Worm (Caenorhabditis elegans) whole organism, L1 larva: Measurements from ENCODE around the gene folr-1.

Experiments used
- C16A3.4 ChIP-seq: fragments of 150-350 bp; optimal IDR thresholded peaks from 2 replicates; lab custom pipeline; 2014; ENCODE audit warnings: missing biosample characterization, missing genetic modification characterization
- C34B4.2 ChIP-seq: sonication (generic microtip); optimal IDR thresholded peaks from 2 replicates; lab custom pipeline; 2017; ENCODE audit warnings: mild to moderate bottlenecking, missing genetic modification characterization, missing compliant biosample characterization
- F16B12.6 ChIP-seq: fragments of 150-350 bp; optimal IDR thresholded peaks from 2 replicates; lab custom pipeline; 2014; ENCODE audit warnings: missing biosample characterization, missing genetic modification characterization
- Y116A8C.19 ChIP-seq: sonication (generic microtip); optimal IDR thresholded peaks from 2 replicates; lab custom pipeline; 2016; ENCODE audit warnings: missing compliant biosample characterization, missing genetic modification characterization, borderline replicate concordance
- aha-1 ChIP-seq: fragments of 150-350 bp; optimal IDR thresholded peaks from 2 replicates; lab custom pipeline; 2014; ENCODE audit warnings: missing biosample characterization, missing genetic modification characterization
- alr-1 ChIP-seq: fragments of 200-800 bp; sonication (Bioruptor generic); optimal IDR thresholded peaks from 2 replicates; lab custom pipeline; 2018; ENCODE audit warnings: borderline replicate concordance, mild to moderate bottlenecking, missing genetic modification characterization, missing compliant biosample characterization
- ama-1 ChIP-seq: fragments of 150-350 bp; optimal IDR thresholded peaks from 2 replicates; lab custom pipeline; 2014
- blmp-1 ChIP-seq: fragments of 150-350 bp; optimal IDR thresholded peaks from 2 replicates; lab custom pipeline; 2014; ENCODE audit warnings: missing biosample characterization, missing genetic modification characterization
- ceh-8 ChIP-seq: fragments of 200-800 bp; sonication (Bioruptor generic); optimal IDR thresholded peaks from 2 replicates; lab custom pipeline; 2018; ENCODE audit warnings: mild to moderate bottlenecking, missing genetic modification characterization, moderate library complexity, missing compliant biosample characterization
- ceh-82 ChIP-seq, 3 experiments: fragments of 150-350 bp in 1 of 3; sonication (generic microtip) in 2 of 3; optimal IDR thresholded peaks; 2 replicates each; lab custom pipeline; 2014 to 2017; ENCODE audit warnings: missing biosample characterization in 3 of 3, missing genetic modification characterization in 3 of 3
- dpl-1 ChIP-seq, 3 experiments: fragments of 150-350 bp in 2 of 3; sonication (generic microtip) in 1 of 3; optimal IDR thresholded peaks; 2 replicates each; lab custom pipeline; 2014 to 2017; ENCODE audit warnings: missing biosample characterization in 3 of 3, missing genetic modification characterization in 3 of 3, missing genetic modification reagents in 3 of 3
- efl-1 ChIP-seq, 4 experiments: fragments of 150-350 bp; optimal IDR thresholded peaks in 3 of 4; peaks in 1 of 4; 1 replicate in 1 of 4; 2 replicates in 3 of 4; lab custom pipeline; 2014; ENCODE audit warnings: missing biosample characterization in 2 of 4, missing genetic modification characterization in 2 of 4, missing genetic modification reagents in 2 of 4
- egl-13 ChIP-seq: sonication (generic microtip); optimal IDR thresholded peaks from 2 replicates; lab custom pipeline; 2016; ENCODE audit warnings: missing genotype, missing genetic modification reagents, missing genetic modification characterization, missing compliant biosample characterization
- egl-27 ChIP-seq, 2 experiments: fragments of 150-350 bp in 1 of 2; sonication (generic microtip); optimal IDR thresholded peaks; 3 replicates each; lab custom pipeline; 2017 to 2018; ENCODE audit warnings: missing biosample characterization in 2 of 2, missing genetic modification characterization in 2 of 2, missing genetic modification reagents in 2 of 2
- elt-2 ChIP-seq: sonication (generic microtip); optimal IDR thresholded peaks from 2 replicates; lab custom pipeline; 2016; ENCODE audit warnings: missing genetic modification characterization, mild to moderate bottlenecking, inconsistent platforms, missing compliant biosample characterization, missing genetic modification reagents
- ets-5 ChIP-seq: fragments of 200-800 bp; sonication (Bioruptor generic); IDR thresholded peaks from 2 replicates; pipeline ENCODE4 v1.3.6; 2022; ENCODE audit warnings: missing genetic modification characterization, missing compliant biosample characterization
- fkh-8 ChIP-seq: sonication (generic microtip); optimal IDR thresholded peaks from 2 replicates; lab custom pipeline; 2016; ENCODE audit warnings: mild to moderate bottlenecking, missing genetic modification characterization, missing compliant biosample characterization
- grh-1 ChIP-seq: fragments of 200-800 bp; sonication (Bioruptor generic); IDR thresholded peaks from 2 replicates; pipeline ENCODE4 v1.3.6; 2022; ENCODE audit warnings: missing genetic modification reagents, missing genetic modification characterization, missing compliant biosample characterization
- hlh-17 ChIP-seq: fragments of 200-800 bp; sonication (Bioruptor generic); optimal IDR thresholded peaks from 2 replicates; lab custom pipeline; 2018; ENCODE audit warnings: missing genetic modification characterization, mild to moderate bottlenecking, missing compliant biosample characterization, moderate library complexity, borderline replicate concordance
- hlh-4 ChIP-seq: sonication (generic microtip); optimal IDR thresholded peaks from 2 replicates; lab custom pipeline; 2016; ENCODE audit warnings: mild to moderate bottlenecking, missing genetic modification characterization, missing compliant biosample characterization
- irx-1 ChIP-seq: sonication (generic microtip); optimal IDR thresholded peaks from 2 replicates; lab custom pipeline; 2016; ENCODE audit warnings: missing genetic modification characterization, missing compliant biosample characterization
- lin-13 ChIP-seq: fragments of 150-350 bp; optimal IDR thresholded peaks from 2 replicates; lab custom pipeline; 2014; ENCODE audit warnings: missing biosample characterization, missing genetic modification reagents, missing genetic modification characterization
- lin-14 ChIP-seq: fragments of 200-800 bp; sonication (Bioruptor generic); optimal IDR thresholded peaks from 2 replicates; lab custom pipeline; 2018; ENCODE audit warnings: mild to moderate bottlenecking, missing genetic modification characterization, moderate library complexity, missing compliant biosample characterization
- lin-15B ChIP-seq: fragments of 150-350 bp; sonication (generic microtip); optimal IDR thresholded peaks from 3 replicates; lab custom pipeline; 2014; ENCODE audit warnings: missing biosample characterization, missing genetic modification characterization
- lin-35 ChIP-seq, 2 experiments: fragments of 150-350 bp; optimal IDR thresholded peaks; 2 replicates each; lab custom pipeline; 2014; ENCODE audit warnings: missing biosample characterization in 2 of 2, missing genetic modification characterization in 2 of 2, missing genetic modification reagents in 2 of 2
- lin-39 ChIP-seq: fragments of 150-350 bp; optimal IDR thresholded peaks from 2 replicates; lab custom pipeline; 2014; ENCODE audit warnings: missing biosample characterization, missing genetic modification reagents, missing genetic modification characterization
- mep-1 ChIP-seq: fragments of 150-350 bp; optimal IDR thresholded peaks from 2 replicates; lab custom pipeline; 2014; ENCODE audit warnings: missing biosample characterization, missing genetic modification characterization
- nhr-12 ChIP-seq: sonication (generic microtip); optimal IDR thresholded peaks from 2 replicates; lab custom pipeline; 2017; ENCODE audit warnings: missing biosample characterization, missing genetic modification characterization
- nhr-20 ChIP-seq: sonication (generic microtip); optimal IDR thresholded peaks from 2 replicates; lab custom pipeline; 2016; ENCODE audit warnings: mild to moderate bottlenecking, missing genetic modification characterization, missing compliant biosample characterization
- nhr-237 ChIP-seq: fragments of 150-350 bp; optimal IDR thresholded peaks from 2 replicates; lab custom pipeline; 2014; ENCODE audit warnings: missing biosample characterization, missing genetic modification characterization
- nhr-47 ChIP-seq: sonication (generic microtip); optimal IDR thresholded peaks from 2 replicates; lab custom pipeline; 2016; ENCODE audit warnings: mild to moderate bottlenecking, missing genetic modification characterization, moderate library complexity, missing compliant biosample characterization
- nhr-71 ChIP-seq: sonication (generic microtip); optimal IDR thresholded peaks from 2 replicates; lab custom pipeline; 2016; ENCODE audit warnings: mild to moderate bottlenecking, missing genetic modification characterization, moderate library complexity, missing compliant biosample characterization
- nhr-76 ChIP-seq: sonication (generic microtip); optimal IDR thresholded peaks from 2 replicates; lab custom pipeline; 2017; ENCODE audit warnings: missing biosample characterization, missing genetic modification characterization
- nhr-77 ChIP-seq: fragments of 150-350 bp; optimal IDR thresholded peaks from 2 replicates; lab custom pipeline; 2014; ENCODE audit warnings: missing biosample characterization, missing genetic modification characterization
- nhr-84 ChIP-seq: sonication (generic microtip); optimal IDR thresholded peaks from 2 replicates; lab custom pipeline; 2017; ENCODE audit warnings: missing biosample characterization, missing genetic modification characterization
- pag-3 ChIP-seq: sonication (generic microtip); optimal IDR thresholded peaks from 2 replicates; lab custom pipeline; 2017; ENCODE audit warnings: missing genetic modification characterization, mild to moderate bottlenecking, missing compliant biosample characterization, antibody characterized with exemption, borderline replicate concordance; ENCODE audit not compliant: insufficient read depth
- pax-3 ChIP-seq: fragments of 200-800 bp; sonication (Bioruptor generic); optimal IDR thresholded peaks from 2 replicates; lab custom pipeline; 2018; ENCODE audit warnings: mild to moderate bottlenecking, missing genetic modification characterization, moderate library complexity, missing compliant biosample characterization
- rnt-1 ChIP-seq: sonication (generic microtip); optimal IDR thresholded peaks from 2 replicates; lab custom pipeline; 2016; ENCODE audit warnings: mild to moderate bottlenecking, missing genetic modification characterization, moderate library complexity, missing compliant biosample characterization
- skn-1 ChIP-seq: fragments of 150-350 bp; optimal IDR thresholded peaks from 2 replicates; lab custom pipeline; 2014; ENCODE audit warnings: missing biosample characterization, missing genetic modification characterization
- snu-23 ChIP-seq: sonication (generic microtip); optimal IDR thresholded peaks from 2 replicates; lab custom pipeline; 2016; ENCODE audit warnings: missing genetic modification characterization, missing compliant biosample characterization
- sptf-1 ChIP-seq: fragments of 150-350 bp; optimal IDR thresholded peaks from 2 replicates; lab custom pipeline; 2014; ENCODE audit warnings: missing biosample characterization, missing genetic modification characterization
- sup-37 ChIP-seq: fragments of 200-800 bp; sonication (Bioruptor generic); optimal IDR thresholded peaks from 2 replicates; lab custom pipeline; 2018; ENCODE audit warnings: mild to moderate bottlenecking, missing genetic modification characterization, missing compliant biosample characterization
- swsn-7 ChIP-seq: sonication (generic microtip); optimal IDR thresholded peaks from 2 replicates; lab custom pipeline; 2016; ENCODE audit warnings: missing genetic modification characterization, missing compliant biosample characterization
- tbx-2 ChIP-seq: sonication (generic microtip); optimal IDR thresholded peaks from 2 replicates; lab custom pipeline; 2016; ENCODE audit warnings: missing genetic modification characterization, missing compliant biosample characterization
- tlp-1 ChIP-seq: fragments of 150-350 bp; optimal IDR thresholded peaks from 2 replicates; lab custom pipeline; 2014; ENCODE audit warnings: missing biosample characterization, missing genetic modification characterization
- unc-62 ChIP-seq: fragments of 150-350 bp; optimal IDR thresholded peaks from 2 replicates; lab custom pipeline; 2014; ENCODE audit warnings: missing biosample characterization, missing genetic modification reagents, missing genetic modification characterization
- unc-98 ChIP-seq: fragments of 200-800 bp; sonication (Bioruptor generic); IDR thresholded peaks from 2 replicates; pipeline ENCODE4 v1.3.6; 2022; ENCODE audit warnings: missing genetic modification characterization, missing compliant biosample characterization
- ztf-4 ChIP-seq: fragments of 150-350 bp; optimal IDR thresholded peaks from 2 replicates; lab custom pipeline; 2014; ENCODE audit warnings: missing biosample characterization, missing genetic modification characterization

folr-1 gene

DNA sequence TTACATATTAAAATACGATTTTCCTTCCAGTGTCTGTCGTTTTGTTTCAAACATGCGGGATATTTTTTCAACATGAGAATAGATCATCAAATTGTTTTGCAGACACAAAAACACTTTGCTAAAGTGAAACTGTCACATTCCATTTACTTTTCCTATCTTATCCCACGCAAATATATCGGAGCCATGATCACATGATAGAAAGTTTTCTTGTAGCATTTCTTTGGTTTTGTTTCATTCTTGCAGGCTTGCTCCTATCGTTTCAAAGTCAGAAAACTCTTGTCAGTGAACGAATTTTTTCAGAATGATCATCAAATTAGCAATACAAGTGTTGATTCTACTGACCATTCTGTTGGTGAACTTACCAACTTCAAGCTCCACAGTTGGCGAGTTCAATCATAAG is 2.2 kb downstream of the folr-1 start, which contains the start of gene C17G1.2:
Gene C17G1.2 (plus strand): TSS at position 301 of the 400 bp plus-strand sequence.
- TF ChIP-seq efl-1 (optimal IDR thresholded peaks at IDR 0.05; lab: Kevin White, UChicago): no peak
- peak in 1 of 2 experiments; percentile 3 for TF ChIP-seq efl-1 (GFP tag; optimal IDR thresholded peaks at IDR 0.05 in 1 of 2; lab: Kevin White, UChicago)
- TF ChIP-seq ama-1 (lab: Kevin White, UChicago): no peak

DNA sequence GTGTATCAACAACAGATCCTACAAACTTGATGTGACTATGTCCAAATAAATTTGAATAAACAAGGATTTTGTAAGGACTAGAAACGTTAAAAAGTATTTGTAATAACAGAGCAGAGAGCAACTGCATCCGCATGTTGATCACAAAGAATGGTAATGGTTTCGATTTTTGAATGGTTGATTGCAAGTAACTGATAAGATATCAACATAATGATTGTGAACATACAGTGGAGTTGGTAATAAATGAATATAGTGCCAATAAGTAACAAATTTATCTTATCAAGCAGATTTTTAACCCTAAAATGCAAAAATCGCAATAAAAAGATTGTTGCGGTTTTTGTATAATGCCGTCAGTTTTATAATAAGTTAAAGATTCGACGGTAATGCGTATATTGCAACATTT is 5.9 kb downstream of the folr-1 start, which contains the start of gene ugt-23:
Gene ugt-23 (minus strand): TSS at position 212 of the 400 bp plus-strand sequence.
- TF ChIP-seq hlh-4 (tag; lab: Kevin White, UChicago) (no peak), elt-2 (peak; percentile 45)

DNA sequence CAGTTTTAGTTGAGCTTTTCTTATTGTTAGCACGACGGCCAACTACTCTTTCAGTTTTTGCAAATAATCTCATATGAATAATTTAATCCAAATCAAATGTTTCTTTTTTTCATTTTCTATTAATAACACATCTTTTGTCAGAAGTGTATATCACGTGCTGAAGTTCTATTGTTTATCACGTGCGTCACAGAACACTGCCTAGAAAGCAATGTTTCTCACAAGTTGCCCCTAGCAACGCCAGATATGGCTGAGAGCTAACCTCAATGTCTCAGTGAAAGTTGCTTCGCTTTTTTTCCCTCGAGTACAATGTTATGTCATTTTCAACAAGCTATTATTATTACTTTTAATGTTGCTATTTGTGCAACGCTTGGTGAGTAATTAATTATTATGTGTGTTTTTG is 8.9 kb downstream of the folr-1 start:
- TF ChIP-seq egl-13 (tag; lab: Kevin White, UChicago) (no peak), ceh-82 (tag; optimal IDR thresholded peaks at IDR 0.05; lab: Kevin White, UChicago) (no peak), grh-1 (GFP tag; lab: Robert Waterston, UW) (no peak), dpl-1 (GFP tag; optimal IDR thresholded peaks at IDR 0.05; lab: Kevin White, UChicago) (no peak), blmp-1 (tag; lab: Kevin White, UChicago) (no peak), hlh-4 (tag; lab: Kevin White, UChicago) (no peak), unc-98 (no peak), lin-35 (GFP tag; optimal IDR thresholded peaks at IDR 0.05; lab: Kevin White, UChicago) (no peak), ceh-8 (GFP tag; lab: Kevin White, UChicago) (peak; percentile 63), mep-1 (tag; lab: Kevin White, UChicago) (no peak), nhr-77 (tag; lab: Kevin White, UChicago) (no peak), alr-1 (no peak), unc-62 (GFP tag; lab: Kevin White, UChicago) (no peak), pax-3 (peak; percentile 65), nhr-76 (tag; lab: Kevin White, UChicago) (no peak), nhr-237 (tag; lab: Kevin White, UChicago) (no peak), pag-3 (tag; lab: Kevin White, UChicago) (no peak), sptf-1 (tag; lab: Kevin White, UChicago) (no peak), egl-27 (tag; optimal IDR thresholded peaks at IDR 0.05; lab: Kevin White, UChicago) (no peak), irx-1 (tag; lab: Kevin White, UChicago) (no peak), lin-39 (no peak), lin-13 (no peak), nhr-20 (tag; lab: Kevin White, UChicago) (peak; percentile 33), Y116A8C.19 (no peak), hlh-17 (no peak), tlp-1 (tag; lab: Kevin White, UChicago) (no peak), skn-1 (tag; lab: Kevin White, UChicago) (no peak), rnt-1 (tag; lab: Kevin White, UChicago) (no peak), fkh-8 (tag; lab: Kevin White, UChicago) (peak; percentile 91), swsn-7 (tag; lab: Kevin White, UChicago) (peak; percentile 7), elt-2 (no peak), nhr-71 (peak; percentile 62), ets-5 (GFP tag; lab: Robert Waterston, UW) (no peak), sup-37 (GFP tag; lab: Kevin White, UChicago) (no peak), C16A3.4 (tag; lab: Kevin White, UChicago) (no peak), ztf-4 (tag; lab: Kevin White, UChicago) (no peak), C34B4.2 (no peak), nhr-47 (tag; lab: Kevin White, UChicago) (peak; percentile 57), nhr-12 (tag; lab: Kevin White, UChicago) (no peak), snu-23 (GFP tag; lab: Kevin White, UChicago) (no peak), lin-14 (GFP tag; lab: Kevin White, UChicago) (no peak), nhr-84 (tag; lab: Kevin White, UChicago) (no peak), tbx-2 (no peak), F16B12.6 (no peak), aha-1 (tag; lab: Kevin White, UChicago) (no peak), lin-15B (no peak), efl-1 (optimal IDR thresholded peaks at IDR 0.05; lab: Kevin White, UChicago) (no peak), efl-1 (GFP tag; optimal IDR thresholded peaks at IDR 0.05 in 1 of 2; lab: Kevin White, UChicago) (no peak)
